Worm (Caenorhabditis elegans): Measurements from ENCODE around the gene ZK945.8.

DNA sequence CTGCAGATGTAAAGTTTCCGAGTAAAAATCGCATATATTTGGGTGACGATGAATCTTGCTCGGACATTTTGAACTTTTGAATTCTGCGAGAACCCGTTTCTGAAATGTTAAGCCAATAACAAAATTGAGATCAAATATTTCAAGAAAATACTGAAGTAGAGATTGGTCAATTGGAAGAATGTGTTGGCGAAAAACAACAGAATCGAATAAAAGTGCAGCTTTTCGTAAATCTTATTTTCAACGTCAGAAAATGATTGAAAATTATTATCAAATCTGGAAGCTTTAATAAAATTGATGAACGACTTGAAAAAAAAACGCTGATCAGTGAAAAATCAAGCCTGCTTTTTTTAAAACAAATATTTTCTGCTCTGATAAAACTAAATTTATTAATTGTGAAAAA is 18.9 kb downstream of the ZK945.8 start, which contains the start of gene F27E5.8:
- TF ChIP-seq mef-2 (tag; optimal IDR thresholded peaks at IDR 0.05) (no peak), unc-62 (GFP tag; optimal IDR thresholded peaks at IDR 0.05) (no peak), aly-2 (tag; optimal IDR thresholded peaks at IDR 0.05) (no peak), egl-27 (tag; optimal IDR thresholded peaks at IDR 0.05) (no peak), ztf-4 (tag; optimal IDR thresholded peaks at IDR 0.05) (no peak), mdl-1 (tag; optimal IDR thresholded peaks at IDR 0.05) (no peak), nhr-76 (tag; optimal IDR thresholded peaks at IDR 0.05) (no peak), mab-9 (GFP tag; IDR thresholded peaks at IDR 0.05) (no peak), ztf-11 (tag; optimal IDR thresholded peaks at IDR 0.05) (no peak), nhr-28 (tag; optimal IDR thresholded peaks at IDR 0.05) (no peak), dsc-1 (tag; optimal IDR thresholded peaks at IDR 0.05) (no peak)

Data from whole organism, L1 larva.